Worm (Caenorhabditis elegans) whole organism, L4 larva: Measurements from ENCODE around the gene snf-9.

Source experiments
- D1046.2 ChIP-seq: fragments of 200-800 bp; sonication (Bioruptor generic); IDR thresholded peaks from 2 replicates; pipeline ENCODE4 v1.3.6; 2022; ENCODE audit warnings: missing genetic modification characterization, missing compliant biosample characterization
- F26F4.8 ChIP-seq: fragments of 200-800 bp; sonication (Bioruptor generic); conservative IDR thresholded peaks from 2 replicates; pipeline ENCODE4 v1.3.6; 2022; ENCODE audit warnings: missing genetic modification characterization, missing compliant biosample characterization
- F37D6.2 ChIP-seq: sonication (generic microtip); optimal IDR thresholded peaks from 2 replicates; lab custom pipeline; 2016; ENCODE audit warnings: mild to moderate bottlenecking, missing genetic modification characterization, missing compliant biosample characterization
- F44E2.7 ChIP-seq: fragments of 200-800 bp; sonication (Bioruptor generic); IDR thresholded peaks from 2 replicates; pipeline ENCODE4 v2.1.2; 2022; ENCODE audit warnings: missing genetic modification characterization, missing compliant biosample characterization
- F49E8.2 ChIP-seq: sonication (generic microtip); optimal IDR thresholded peaks from 2 replicates; lab custom pipeline; 2016; ENCODE audit warnings: missing compliant biosample characterization, mild to moderate bottlenecking, missing genetic modification characterization, borderline replicate concordance
- T26A8.4 ChIP-seq: fragments of 200-800 bp; sonication (Bioruptor generic); IDR thresholded peaks from 2 replicates; pipeline ENCODE4 v1.3.6; 2022; ENCODE audit warnings: missing genetic modification characterization, missing compliant biosample characterization
- Y105C5A.15 ChIP-seq: fragments of 200-800 bp; sonication (Bioruptor generic); IDR thresholded peaks from 2 replicates; pipeline ENCODE4 v1.3.6; 2022; ENCODE audit warnings: missing genetic modification characterization, missing compliant biosample characterization
- aha-1 ChIP-seq: fragments of 150-350 bp; peaks from one replicate; lab custom pipeline; 2014; ENCODE audit warnings: missing biosample characterization, missing genetic modification characterization
- aly-2 ChIP-seq: sonication (generic microtip); optimal IDR thresholded peaks from 2 replicates; lab custom pipeline; 2018; ENCODE audit warnings: missing biosample characterization, missing genetic modification characterization
- attf-4 ChIP-seq: sonication (generic microtip); optimal IDR thresholded peaks from 3 replicates; lab custom pipeline; 2017; ENCODE audit warnings: missing biosample characterization, missing genetic modification characterization
- ceh-20 ChIP-seq: fragments of 200-800 bp; sonication (Bioruptor generic); IDR thresholded peaks from 2 replicates; pipeline ENCODE4 v1.3.6; 2022; ENCODE audit warnings: missing genetic modification reagents, missing genetic modification characterization, missing compliant biosample characterization
- ceh-44 ChIP-seq: fragments of 200-800 bp; sonication (Bioruptor generic); IDR thresholded peaks from 2 replicates; pipeline ENCODE4 v1.3.6; 2022; ENCODE audit warnings: missing genetic modification reagents, missing genetic modification characterization, missing compliant biosample characterization
- ceh-82 ChIP-seq: sonication (generic microtip); optimal IDR thresholded peaks from 2 replicates; lab custom pipeline; 2017; ENCODE audit warnings: missing biosample characterization, missing genetic modification characterization
- cey-2 ChIP-seq: sonication (generic microtip); optimal IDR thresholded peaks from 3 replicates; lab custom pipeline; 2017; ENCODE audit warnings: missing genetic modification characterization, mild to moderate bottlenecking, missing compliant biosample characterization, antibody characterized with exemption, borderline replicate concordance; ENCODE audit not compliant: insufficient read depth
- ctbp-1 ChIP-seq: fragments of 200-800 bp; sonication (Bioruptor generic); IDR thresholded peaks from 2 replicates; pipeline ENCODE4 v1.3.6; 2022; ENCODE audit warnings: missing genetic modification reagents, missing genetic modification characterization, missing compliant biosample characterization
- daf-16 ChIP-seq, 3 experiments: sonication (generic microtip); optimal IDR thresholded peaks; 2 replicates each; lab custom pipeline; 2016 to 2017; ENCODE audit warnings: missing genetic modification characterization in 3 of 3, missing genetic modification reagents in 3 of 3, mild to moderate bottlenecking in 2 of 3, missing compliant biosample characterization in 2 of 3, missing biosample characterization in 1 of 3, moderate library complexity in 1 of 3
- daf-8 ChIP-seq: fragments of 200-800 bp; sonication (Bioruptor generic); IDR thresholded peaks from 2 replicates; pipeline ENCODE4 v1.3.6; 2022; ENCODE audit warnings: missing genetic modification characterization, missing compliant biosample characterization
- dmd-8 ChIP-seq: fragments of 200-800 bp; sonication (Bioruptor generic); IDR thresholded peaks from 2 replicates; pipeline ENCODE4 v1.3.6; 2022; ENCODE audit warnings: missing genetic modification characterization, missing compliant biosample characterization
- dpl-1 ChIP-seq: fragments of 150-350 bp; optimal IDR thresholded peaks from 2 replicates; lab custom pipeline; 2014; ENCODE audit warnings: missing biosample characterization, missing genetic modification reagents, missing genetic modification characterization
- duxl-1 ChIP-seq: sonication (generic microtip); optimal IDR thresholded peaks from 2 replicates; lab custom pipeline; 2016; ENCODE audit warnings: mild to moderate bottlenecking, missing genetic modification characterization, moderate library complexity, missing compliant biosample characterization; ENCODE audit not compliant: poor library complexity
- egl-43 ChIP-seq: fragments of 200-800 bp; sonication (Bioruptor generic); IDR thresholded peaks from 2 replicates; pipeline ENCODE4 v1.3.6; 2022; ENCODE audit warnings: missing genetic modification reagents, missing genetic modification characterization, missing compliant biosample characterization
- hlh-11 ChIP-seq: fragments of 200-800 bp; sonication (Bioruptor generic); optimal IDR thresholded peaks from 2 replicates; lab custom pipeline; 2018; ENCODE audit warnings: mild to moderate bottlenecking, missing genetic modification characterization, missing compliant biosample characterization
- jun-1 ChIP-seq: fragments of 150-350 bp; optimal IDR thresholded peaks from 2 replicates; lab custom pipeline; 2014; ENCODE audit warnings: missing biosample characterization, missing genetic modification reagents, missing genetic modification characterization
- lim-7 ChIP-seq: fragments of 200-800 bp; sonication (Bioruptor generic); IDR thresholded peaks from 2 replicates; pipeline ENCODE4 v1.3.6; 2022; ENCODE audit warnings: missing genetic modification characterization, missing compliant biosample characterization
- lin-1 ChIP-seq: fragments of 200-800 bp; sonication (Bioruptor generic); IDR thresholded peaks from 2 replicates; pipeline ENCODE4 v1.3.6; 2022; ENCODE audit warnings: missing genetic modification reagents, missing genetic modification characterization, missing compliant biosample characterization
- lin-15B ChIP-seq: fragments of 150-350 bp; sonication (generic microtip); optimal IDR thresholded peaks from 3 replicates; lab custom pipeline; 2014; ENCODE audit warnings: missing biosample characterization, missing genetic modification characterization
- lin-29 ChIP-seq: fragments of 200-800 bp; sonication (Bioruptor generic); IDR thresholded peaks from 2 replicates; pipeline ENCODE4 v1.3.6; 2022; ENCODE audit warnings: missing genetic modification reagents, missing genetic modification characterization, missing compliant biosample characterization
- lin-38 ChIP-seq: fragments of 200-800 bp; sonication (Bioruptor generic); IDR thresholded peaks from 2 replicates; pipeline ENCODE4 v1.3.6; 2022; ENCODE audit warnings: missing genetic modification reagents, missing genetic modification characterization, missing compliant biosample characterization
- mdt-29 ChIP-seq: fragments of 200-800 bp; sonication (Bioruptor generic); IDR thresholded peaks from 2 replicates; pipeline ENCODE4 v1.3.6; 2022; ENCODE audit warnings: missing genetic modification reagents, missing genetic modification characterization, missing compliant biosample characterization
- mep-1 ChIP-seq: fragments of 150-350 bp; sonication (generic microtip); optimal IDR thresholded peaks from 3 replicates; lab custom pipeline; 2014; ENCODE audit warnings: missing biosample characterization, missing genetic modification characterization
- mes-2 ChIP-seq: sonication (generic microtip); optimal IDR thresholded peaks from 2 replicates; lab custom pipeline; 2016; ENCODE audit warnings: missing genotype, mild to moderate bottlenecking, missing genetic modification characterization, missing compliant biosample characterization; ENCODE audit not compliant: poor library complexity, severe bottlenecking
- mxl-3 ChIP-seq: fragments of 200-800 bp; sonication (Bioruptor generic); optimal IDR thresholded peaks from 2 replicates; lab custom pipeline; 2018; ENCODE audit warnings: mild to moderate bottlenecking, missing genetic modification characterization, missing compliant biosample characterization
- nhr-102 ChIP-seq: sonication (generic microtip); optimal IDR thresholded peaks from 2 replicates; lab custom pipeline; 2016; ENCODE audit warnings: mild to moderate bottlenecking, missing genetic modification characterization, moderate library complexity, missing compliant biosample characterization
- nhr-111 ChIP-seq: fragments of 200-800 bp; sonication (Bioruptor generic); optimal IDR thresholded peaks from 2 replicates; lab custom pipeline; 2018; ENCODE audit warnings: mild to moderate bottlenecking, missing genetic modification characterization, missing compliant biosample characterization
- nhr-25 ChIP-seq: sonication (generic microtip); optimal IDR thresholded peaks from 2 replicates; lab custom pipeline; 2017; ENCODE audit warnings: missing genetic modification characterization, mild to moderate bottlenecking, missing compliant biosample characterization, antibody characterized with exemption, moderate library complexity, borderline replicate concordance; ENCODE audit not compliant: insufficient read depth
- nhr-6 ChIP-seq: fragments of 150-350 bp; optimal IDR thresholded peaks from 2 replicates; lab custom pipeline; 2014; ENCODE audit warnings: missing biosample characterization, missing genetic modification characterization
- nhr-76 ChIP-seq: fragments of 150-350 bp; optimal IDR thresholded peaks from 2 replicates; lab custom pipeline; 2014; ENCODE audit warnings: missing biosample characterization, missing genetic modification characterization
- pha-4 ChIP-seq, 2 experiments: fragments of 150-350 bp in 1 of 2; fragments of 200-800 bp in 1 of 2; sonication (Bioruptor generic) in 1 of 2; IDR thresholded peaks in 1 of 2; optimal IDR thresholded peaks in 1 of 2; 2 replicates each; pipeline versions ENCODE4 v1.3.6 to Lab custom; 2014 to 2022; ENCODE audit warnings: missing genetic modification characterization in 2 of 2, missing genetic modification reagents in 2 of 2, missing biosample characterization in 1 of 2, missing compliant biosample characterization in 1 of 2
- php-3 ChIP-seq: fragments of 200-800 bp; sonication (Bioruptor generic); IDR thresholded peaks from 2 replicates; pipeline ENCODE4 v1.3.6; 2022; ENCODE audit warnings: missing genetic modification reagents, missing genetic modification characterization, missing compliant biosample characterization
- sdz-12 ChIP-seq: fragments of 200-800 bp; sonication (Bioruptor generic); optimal IDR thresholded peaks from 2 replicates; lab custom pipeline; 2018; ENCODE audit warnings: mild to moderate bottlenecking, missing genetic modification characterization, missing compliant biosample characterization
- spr-1 ChIP-seq: sonication (generic microtip); optimal IDR thresholded peaks from 2 replicates; lab custom pipeline; 2016; ENCODE audit warnings: mild to moderate bottlenecking, missing genetic modification characterization, missing compliant biosample characterization
- unc-62 ChIP-seq, 3 experiments: fragments of 150-350 bp in 1 of 3; sonication (generic microtip); optimal IDR thresholded peaks in 2 of 3; peaks in 1 of 3; 1 replicate in 1 of 3; 2 replicates in 2 of 3; lab custom pipeline; 2014 to 2017; ENCODE audit warnings: missing biosample characterization in 3 of 3, missing genetic modification characterization in 3 of 3, missing genetic modification reagents in 3 of 3, missing genotype in 1 of 3
- zfp-3 ChIP-seq: fragments of 200-800 bp; sonication (Bioruptor generic); conservative IDR thresholded peaks from 2 replicates; pipeline ENCODE4 v1.3.6; 2022; ENCODE audit warnings: missing genetic modification reagents, missing genetic modification characterization, missing compliant biosample characterization
- ztf-11 ChIP-seq: fragments of 150-350 bp; optimal IDR thresholded peaks from 2 replicates; lab custom pipeline; 2014; ENCODE audit warnings: missing biosample characterization, missing genetic modification characterization
- ztf-7 ChIP-seq: fragments of 150-350 bp; optimal IDR thresholded peaks from 2 replicates; lab custom pipeline; 2014; ENCODE audit warnings: missing biosample characterization, missing genetic modification characterization

snf-9 gene

DNA sequence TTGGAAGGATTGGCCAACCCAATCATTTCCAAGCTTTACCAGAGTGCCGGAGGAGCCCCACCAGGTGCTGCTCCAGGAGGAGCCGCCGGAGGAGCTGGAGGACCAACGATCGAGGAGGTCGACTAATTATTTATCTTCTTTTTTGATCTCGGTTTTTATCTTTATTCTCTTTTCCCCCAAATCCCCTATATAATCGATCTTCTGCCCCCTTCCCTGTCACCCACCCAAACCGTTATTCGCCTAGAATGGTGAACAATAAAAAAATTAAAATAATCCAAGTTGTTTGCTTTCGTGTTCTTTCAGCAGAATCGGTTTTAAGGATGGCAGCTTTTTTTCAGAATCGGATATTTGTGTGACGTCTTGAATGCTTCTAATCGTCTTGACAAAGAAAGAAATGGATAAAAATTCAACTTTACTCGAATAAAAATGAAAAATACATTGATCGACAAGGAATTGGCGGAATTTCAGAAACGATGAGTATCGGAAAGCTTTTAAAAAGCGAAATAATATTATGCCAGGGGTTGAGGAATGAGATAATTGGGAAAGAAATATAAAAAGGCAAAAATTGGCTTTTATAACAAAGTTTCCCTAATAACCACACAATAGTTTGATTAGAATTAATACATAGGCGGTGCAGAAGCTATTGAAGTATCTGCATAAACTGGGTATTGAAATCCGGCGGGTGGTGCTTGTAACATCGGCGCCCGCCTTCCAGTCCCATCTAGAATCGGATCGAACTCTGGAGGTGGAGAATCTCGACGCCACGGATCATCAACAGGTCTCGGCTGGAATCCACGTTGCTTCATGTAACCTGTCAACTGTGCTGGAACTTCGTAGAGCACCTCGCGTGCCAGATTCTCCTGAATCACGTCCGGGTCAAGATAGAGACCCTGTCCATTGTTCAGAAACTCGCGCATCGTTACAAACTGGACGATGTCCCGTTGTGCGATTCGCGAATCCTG lies 30.6 kb upstream of the snf-9 start (continued):
- TF ChIP-seq egl-43 (GFP tag; lab: Robert Waterston, UW) (peak; percentile 81), dpl-1 (GFP tag; lab: Kevin White, UChicago) (peak; percentile 55), aha-1 (tag; lab: Kevin White, UChicago) (peak; percentile 95), D1046.2 (GFP tag; lab: Robert Waterston, UW) (no peak), daf-8 (0 out of 2 replicates have a peak, but pooled peaks have one; percentile 10), Y105C5A.15 (GFP tag; lab: Robert Waterston, UW) (peak; percentile 94), daf-16 (GFP tag; optimal IDR thresholded peaks at IDR 0.05; lab: Kevin White, UChicago) (peak; percentile 0 to 46), daf-16 (tag; optimal IDR thresholded peaks at IDR 0.05; lab: Kevin White, UChicago) (peak; percentile 75), hlh-11 (tag; lab: Kevin White, UChicago) (peak; percentile 74), pha-4 (GFP tag; IDR thresholded peaks at IDR 0.05; lab: Robert Waterston, UW) (peak; percentile 81), pha-4 (tag; optimal IDR thresholded peaks at IDR 0.05; lab: Kevin White, UChicago) (no peak), duxl-1 (tag; lab: Kevin White, UChicago) (peak; percentile 32), lin-38 (GFP tag; lab: Robert Waterston, UW) (peak; percentile 81), nhr-102 (tag; lab: Kevin White, UChicago) (peak; percentile 72), F26F4.8 (peak; percentile 56; the same call in 1 of the 2 replicates), nhr-76 (tag; lab: Kevin White, UChicago) (no peak), nhr-111 (GFP tag; lab: Kevin White, UChicago) (peak; percentile 51), F49E8.2 (tag; lab: Kevin White, UChicago) (peak; percentile 93), ceh-20 (peak; percentile 49; the same call in 1 of the 2 replicates), T26A8.4 (peak; percentile 86), nhr-25 (tag; lab: Kevin White, UChicago) (no peak), jun-1 (tag; lab: Kevin White, UChicago) (no peak), attf-4 (peak; percentile 15), cey-2 (tag; lab: Kevin White, UChicago) (no peak), php-3 (GFP tag; lab: Robert Waterston, UW) (peak; percentile 50; the same call in 1 of the 2 replicates), lim-7 (GFP tag; lab: Robert Waterston, UW) (peak; percentile 75; the same call in 1 of the 2 replicates), zfp-3 (peak; percentile 98), ceh-82 (tag; lab: Kevin White, UChicago) (no peak), ctbp-1 (GFP tag; lab: Robert Waterston, UW) (peak; percentile 70), mep-1 (peak; percentile 89), mdt-29 (peak; percentile 70), lin-15B (tag; lab: Kevin White, UChicago) (no peak), ceh-44 (GFP tag; lab: Robert Waterston, UW) (no peak), unc-62 (GFP tag; optimal IDR thresholded peaks at IDR 0.05 in 1 of 2; lab: Kevin White, UChicago) (peak in 1 of 2 experiments; percentile 44), unc-62 (tag; optimal IDR thresholded peaks at IDR 0.05; lab: Kevin White, UChicago) (no peak), dmd-8 (GFP tag; lab: Robert Waterston, UW) (peak; percentile 67), spr-1 (tag; lab: Kevin White, UChicago) (peak; percentile 56), sdz-12 (GFP tag; lab: Kevin White, UChicago) (peak; percentile 4), mxl-3 (GFP tag; lab: Kevin White, UChicago) (no peak), mes-2 (tag; lab: Kevin White, UChicago) (peak; percentile 44), aly-2 (peak; percentile 99), lin-1 (GFP tag; lab: Robert Waterston, UW) (peak; percentile 58; the same call in 1 of the 2 replicates), lin-29 (no peak; the same call in none of the 2 replicates), F37D6.2 (tag; lab: Kevin White, UChicago) (peak; percentile 44), ztf-11 (no peak), ztf-7 (tag; lab: Kevin White, UChicago) (peak; percentile 66), F44E2.7 (no peak), nhr-6 (tag; lab: Kevin White, UChicago) (peak; percentile 61)
